Worm (Caenorhabditis elegans) whole organism, young adult: Measurements from ENCODE around the gene mboa-1.
A peak's percentile ranks its signal among the peaks of the same experiment; 100 is the strongest.

Experiments
- B0261.1 ChIP-seq: sonication (generic microtip); optimal IDR thresholded peaks from 2 replicates; lab custom pipeline; 2016; ENCODE audit warnings: mild to moderate bottlenecking, missing genetic modification characterization, moderate library complexity, missing compliant biosample characterization
- C17E4.6 ChIP-seq: fragments of 200-800 bp; sonication (Bioruptor generic); IDR thresholded peaks from 2 replicates; pipeline ENCODE4 v1.3.6; 2022; ENCODE audit warnings: missing genetic modification reagents, missing genetic modification characterization, missing compliant biosample characterization
- D2030.7 ChIP-seq: fragments of 200-800 bp; sonication (Bioruptor generic); IDR thresholded peaks from 2 replicates; pipeline ENCODE4 v1.3.6; 2022; ENCODE audit warnings: missing genetic modification reagents, missing genetic modification characterization, missing compliant biosample characterization
- F39B2.1 ChIP-seq: fragments of 200-800 bp; sonication (Bioruptor generic); IDR thresholded peaks from 2 replicates; pipeline ENCODE4 v1.3.6; 2022; ENCODE audit warnings: missing genetic modification reagents, missing genetic modification characterization, missing compliant biosample characterization
- F49E8.2 ChIP-seq: sonication (generic microtip); optimal IDR thresholded peaks from 3 replicates; lab custom pipeline; 2017; ENCODE audit warnings: missing genetic modification characterization, mild to moderate bottlenecking, missing compliant biosample characterization, antibody characterized with exemption, moderate library complexity; ENCODE audit not compliant: insufficient read depth
- F52B5.7 ChIP-seq: sonication (generic microtip); optimal IDR thresholded peaks from 2 replicates; lab custom pipeline; 2016; ENCODE audit warnings: mild to moderate bottlenecking, missing genetic modification characterization, missing compliant biosample characterization
- F57A8.1 ChIP-seq: fragments of 200-800 bp; sonication (Bioruptor generic); optimal IDR thresholded peaks from 2 replicates; lab custom pipeline; 2018; ENCODE audit warnings: mild to moderate bottlenecking, missing genetic modification characterization, moderate library complexity, missing compliant biosample characterization
- K11D2.4 ChIP-seq: fragments of 200-800 bp; sonication (Bioruptor generic); IDR thresholded peaks from 2 replicates; pipeline ENCODE4 v1.3.6; 2022; ENCODE audit warnings: missing genetic modification reagents, missing genetic modification characterization, missing compliant biosample characterization
- T07F8.4 ChIP-seq: sonication (generic microtip); optimal IDR thresholded peaks from 2 replicates; lab custom pipeline; 2016; ENCODE audit warnings: mild to moderate bottlenecking, missing genetic modification characterization, moderate library complexity, missing compliant biosample characterization
- T26A5.8 ChIP-seq: sonication (generic microtip); optimal IDR thresholded peaks from 2 replicates; lab custom pipeline; 2016; ENCODE audit warnings: missing genetic modification characterization, missing compliant biosample characterization
- Y56A3A.18 ChIP-seq: fragments of 200-800 bp; sonication (Bioruptor generic); IDR thresholded peaks from 2 replicates; pipeline ENCODE4 v1.3.6; 2022; ENCODE audit warnings: missing genetic modification reagents, missing genetic modification characterization, missing compliant biosample characterization
- Y67H2A.10 ChIP-seq: fragments of 200-800 bp; sonication (Bioruptor generic); conservative IDR thresholded peaks from 2 replicates; pipeline ENCODE4 v1.3.6; 2022; ENCODE audit warnings: missing genetic modification reagents, missing genetic modification characterization, missing compliant biosample characterization
- Y95B8A.8 ChIP-seq: fragments of 200-800 bp; sonication (Bioruptor generic); IDR thresholded peaks from 2 replicates; pipeline ENCODE4 v1.3.6; 2022; ENCODE audit warnings: missing genetic modification reagents, missing genetic modification characterization, missing compliant biosample characterization
- akir-1 ChIP-seq: fragments of 200-800 bp; sonication (Bioruptor generic); optimal IDR thresholded peaks from 2 replicates; lab custom pipeline; 2018; ENCODE audit warnings: mild to moderate bottlenecking, missing genetic modification characterization, moderate library complexity, missing compliant biosample characterization
- aptf-3 ChIP-seq: fragments of 200-800 bp; sonication (Bioruptor generic); IDR thresholded peaks from 2 replicates; pipeline ENCODE4 v1.3.6; 2022; ENCODE audit warnings: missing genetic modification characterization, missing compliant biosample characterization
- attf-5 ChIP-seq: fragments of 200-800 bp; sonication (Bioruptor generic); optimal IDR thresholded peaks from 2 replicates; lab custom pipeline; 2018; ENCODE audit warnings: mild to moderate bottlenecking, missing genetic modification characterization, missing compliant biosample characterization
- cebp-1 ChIP-seq, 2 experiments: fragments of 200-800 bp in 1 of 2; sonication (Bioruptor generic) in 1 of 2; sonication (generic microtip) in 1 of 2; IDR thresholded peaks in 1 of 2; optimal IDR thresholded peaks in 1 of 2; 2 replicates each; pipeline versions ENCODE4 v1.3.6 to Lab custom; 2017 to 2022; ENCODE audit warnings: missing compliant biosample characterization in 2 of 2, missing genetic modification characterization in 2 of 2, mild to moderate bottlenecking in 1 of 2, missing genetic modification reagents in 1 of 2, moderate library complexity in 1 of 2
- ceh-91 ChIP-seq: fragments of 200-800 bp; sonication (Bioruptor generic); IDR thresholded peaks from 2 replicates; pipeline ENCODE4 v1.3.6; 2022; ENCODE audit warnings: missing genetic modification reagents, missing genetic modification characterization, missing compliant biosample characterization
- chd-7 ChIP-seq: sonication (generic microtip); optimal IDR thresholded peaks from 2 replicates; lab custom pipeline; 2016; ENCODE audit warnings: mild to moderate bottlenecking, missing genetic modification characterization, moderate library complexity, missing compliant biosample characterization
- dpff-1 ChIP-seq: sonication (generic microtip); optimal IDR thresholded peaks from 2 replicates; lab custom pipeline; 2017; ENCODE audit warnings: mild to moderate bottlenecking, missing genetic modification characterization, missing compliant biosample characterization
- dpl-1 ChIP-seq: fragments of 150-350 bp; optimal IDR thresholded peaks from 2 replicates; lab custom pipeline; 2014; ENCODE audit warnings: missing biosample characterization, missing genetic modification reagents, missing genetic modification characterization
- egrh-3 ChIP-seq: fragments of 200-800 bp; sonication (Bioruptor generic); IDR thresholded peaks from 2 replicates; pipeline ENCODE4 v1.3.6; 2022; ENCODE audit warnings: missing genetic modification reagents, missing genetic modification characterization, missing compliant biosample characterization
- him-1 ChIP-seq: sonication (generic microtip); optimal IDR thresholded peaks from 2 replicates; lab custom pipeline; 2016; ENCODE audit warnings: missing genotype, missing genetic modification reagents, missing genetic modification characterization, missing compliant biosample characterization
- hlh-26 ChIP-seq: fragments of 200-800 bp; sonication (Bioruptor generic); conservative IDR thresholded peaks from 2 replicates; pipeline ENCODE4 v1.3.6; 2022; ENCODE audit warnings: missing genetic modification reagents, missing genetic modification characterization, missing compliant biosample characterization
- lin-54 ChIP-seq: fragments of 200-800 bp; sonication (Bioruptor generic); optimal IDR thresholded peaks from 2 replicates; lab custom pipeline; 2018; ENCODE audit warnings: mild to moderate bottlenecking, missing genetic modification characterization, missing compliant biosample characterization
- lsy-27 ChIP-seq: sonication (generic microtip); optimal IDR thresholded peaks from 2 replicates; lab custom pipeline; 2017; ENCODE audit warnings: missing genetic modification characterization, mild to moderate bottlenecking, missing compliant biosample characterization, antibody characterized with exemption, missing genotype, borderline replicate concordance; ENCODE audit not compliant: insufficient read depth
- madf-6 ChIP-seq: fragments of 200-800 bp; sonication (Bioruptor generic); IDR thresholded peaks from 2 replicates; pipeline ENCODE4 v1.3.6; 2022; ENCODE audit warnings: missing genetic modification reagents, missing genetic modification characterization, missing compliant biosample characterization
- madf-8 ChIP-seq: fragments of 200-800 bp; sonication (Bioruptor generic); conservative IDR thresholded peaks from 2 replicates; pipeline ENCODE4 v1.3.6; 2022; ENCODE audit warnings: missing genetic modification reagents, missing genetic modification characterization, missing compliant biosample characterization
- mcd-1 ChIP-seq: fragments of 200-800 bp; sonication (Bioruptor generic); IDR thresholded peaks from 2 replicates; pipeline ENCODE4 v1.3.6; 2022; ENCODE audit warnings: missing genetic modification reagents, missing genetic modification characterization, missing compliant biosample characterization
- mxl-1 ChIP-seq: sonication (generic microtip); optimal IDR thresholded peaks from 2 replicates; lab custom pipeline; 2016; ENCODE audit warnings: missing genetic modification characterization, missing compliant biosample characterization
- nfyb-1 ChIP-seq: fragments of 200-800 bp; sonication (Bioruptor generic); IDR thresholded peaks from 2 replicates; pipeline ENCODE4 v1.3.6; 2022; ENCODE audit warnings: missing genetic modification reagents, missing genetic modification characterization, missing compliant biosample characterization
- nhr-120 ChIP-seq: fragments of 200-800 bp; sonication (Bioruptor generic); IDR thresholded peaks from 2 replicates; pipeline ENCODE4 v1.3.6; 2022; ENCODE audit warnings: missing genetic modification characterization, missing compliant biosample characterization
- nhr-179 ChIP-seq: sonication (generic microtip); optimal IDR thresholded peaks from 2 replicates; lab custom pipeline; 2016; ENCODE audit warnings: mild to moderate bottlenecking, missing genetic modification characterization, missing compliant biosample characterization
- nhr-90 ChIP-seq: sonication (generic microtip); optimal IDR thresholded peaks from 2 replicates; lab custom pipeline; 2016; ENCODE audit warnings: missing genotype, mild to moderate bottlenecking, missing genetic modification characterization, missing compliant biosample characterization
- pbrm-1 ChIP-seq: fragments of 200-800 bp; sonication (Bioruptor generic); IDR thresholded peaks from 2 replicates; pipeline ENCODE4 v1.3.6; 2022; ENCODE audit warnings: missing genetic modification reagents, missing genetic modification characterization, missing compliant biosample characterization
- pha-4 ChIP-seq: fragments of 150-350 bp; sonication (generic microtip); optimal IDR thresholded peaks from 2 replicates; lab custom pipeline; 2014; ENCODE audit warnings: missing biosample characterization, missing genetic modification reagents, missing genetic modification characterization
- rcor-1 ChIP-seq: fragments of 200-800 bp; sonication (Bioruptor generic); IDR thresholded peaks from 2 replicates; pipeline ENCODE4 v1.3.6; 2022; ENCODE audit warnings: missing genetic modification reagents, missing genetic modification characterization, missing compliant biosample characterization
- repo-1 ChIP-seq: sonication (generic microtip); optimal IDR thresholded peaks from 2 replicates; lab custom pipeline; 2017; ENCODE audit warnings: mild to moderate bottlenecking, missing genetic modification characterization, missing compliant biosample characterization
- sdz-38 ChIP-seq: sonication (generic microtip); optimal IDR thresholded peaks from 2 replicates; lab custom pipeline; 2016; ENCODE audit warnings: missing genotype, missing genetic modification characterization, missing compliant biosample characterization
- sea-2 ChIP-seq: fragments of 200-800 bp; sonication (Bioruptor generic); IDR thresholded peaks from 2 replicates; pipeline ENCODE4 v1.3.6; 2022; ENCODE audit warnings: missing genetic modification characterization, missing compliant biosample characterization
- snpc-1.1 ChIP-seq: sonication (generic microtip); optimal IDR thresholded peaks from 2 replicates; lab custom pipeline; 2017; ENCODE audit warnings: missing genetic modification characterization, mild to moderate bottlenecking, missing compliant biosample characterization, antibody characterized with exemption, moderate library complexity, missing genotype, missing genetic modification reagents; ENCODE audit not compliant: insufficient read depth
- sptf-2 ChIP-seq: fragments of 200-800 bp; sonication (Bioruptor generic); optimal IDR thresholded peaks from 2 replicates; lab custom pipeline; 2018; ENCODE audit warnings: mild to moderate bottlenecking, missing genetic modification characterization, missing compliant biosample characterization
- unc-130 ChIP-seq: sonication (generic microtip); optimal IDR thresholded peaks from 2 replicates; lab custom pipeline; 2016; ENCODE audit warnings: missing genetic modification reagents, missing genetic modification characterization, missing compliant biosample characterization
- xnd-1 ChIP-seq: sonication (generic microtip); optimal IDR thresholded peaks from 2 replicates; lab custom pipeline; 2016; ENCODE audit warnings: missing genotype, missing genetic modification reagents, missing genetic modification characterization, missing compliant biosample characterization
- zfh-2 ChIP-seq: fragments of 200-800 bp; sonication (Bioruptor generic); conservative IDR thresholded peaks from 2 replicates; pipeline ENCODE4 v1.3.6; 2022; ENCODE audit warnings: missing genetic modification reagents, missing genetic modification characterization, missing compliant biosample characterization
- ztf-28 ChIP-seq: fragments of 200-800 bp; sonication (Bioruptor generic); IDR thresholded peaks from 2 replicates; pipeline ENCODE4 v1.3.6; 2022; ENCODE audit warnings: missing genetic modification reagents, missing genetic modification characterization, missing compliant biosample characterization

The mboa-1 gene

DNA sequence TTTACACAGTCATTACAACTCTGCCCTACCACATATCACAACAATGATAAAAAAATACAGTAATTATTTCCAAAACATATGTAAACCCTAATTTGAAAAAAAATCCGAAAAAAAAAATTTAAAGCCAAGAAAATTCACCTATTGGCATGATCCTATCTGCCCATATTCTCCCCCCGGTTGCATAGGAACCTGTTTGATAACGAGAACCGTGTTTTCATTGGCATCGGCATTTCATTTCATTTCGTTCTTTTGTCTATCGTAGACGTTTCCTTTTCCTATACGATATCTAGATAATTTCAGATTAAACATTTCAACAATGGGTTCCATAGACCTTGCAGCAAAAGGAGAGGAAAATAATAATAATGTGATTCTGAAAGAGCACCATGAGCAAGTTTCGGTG is at the start of gene mboa-1:
Gene mboa-1 (plus strand): TSS at position 301 of the 400 bp plus-strand sequence.
- no peak for TF ChIP-seq him-1 (tag; lab: Kevin White, UChicago)
- no peak for TF ChIP-seq madf-6
- TF ChIP-seq F52B5.7 (tag; lab: Kevin White, UChicago), result no peak
- TF ChIP-seq C17E4.6 (GFP tag; lab: Robert Waterston, UW), result no peak
- no peak for TF ChIP-seq sptf-2 (GFP tag; lab: Kevin White, UChicago)

DNA sequence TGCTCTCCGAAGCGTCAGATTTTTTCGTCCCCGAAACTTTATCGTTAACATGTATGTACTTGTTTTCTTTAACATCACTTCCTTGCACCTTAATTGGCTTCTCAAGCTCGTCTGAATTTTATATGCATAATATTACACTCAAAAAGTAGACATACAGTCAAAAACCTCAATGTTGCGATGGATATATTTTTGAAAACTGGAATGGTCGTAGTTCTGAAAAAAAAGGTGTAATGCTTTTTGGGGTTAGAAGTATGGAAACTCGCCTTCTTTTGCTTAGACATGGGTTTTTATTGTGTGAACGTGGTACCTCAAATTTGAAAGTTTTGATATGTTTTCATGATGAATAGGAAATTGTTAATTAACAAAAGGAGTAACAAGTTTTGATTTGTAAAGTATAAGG is 48.0 kb upstream of the mboa-1 start, which contains the start of gene C09G1.2:
Gene C09G1.2 (minus strand): TSS at position 101 of the 400 bp plus-strand sequence.
- no peak for TF ChIP-seq F57A8.1 (GFP tag; lab: Kevin White, UChicago)
- TF ChIP-seq sdz-38, result no peak
- TF ChIP-seq snpc-1.1, result no peak
- TF ChIP-seq lsy-27 (tag; lab: Kevin White, UChicago), result no peak
- no peak for TF ChIP-seq Y67H2A.10 (GFP tag; lab: Robert Waterston, UW)
- no peak for TF ChIP-seq madf-8 (GFP tag; lab: Robert Waterston, UW)
- TF ChIP-seq lin-54 (GFP tag; lab: Kevin White, UChicago), result no peak
- no peak for TF ChIP-seq hlh-26
- TF ChIP-seq egrh-3 (GFP tag; lab: Robert Waterston, UW), result no peak
- no peak for TF ChIP-seq nfyb-1

DNA sequence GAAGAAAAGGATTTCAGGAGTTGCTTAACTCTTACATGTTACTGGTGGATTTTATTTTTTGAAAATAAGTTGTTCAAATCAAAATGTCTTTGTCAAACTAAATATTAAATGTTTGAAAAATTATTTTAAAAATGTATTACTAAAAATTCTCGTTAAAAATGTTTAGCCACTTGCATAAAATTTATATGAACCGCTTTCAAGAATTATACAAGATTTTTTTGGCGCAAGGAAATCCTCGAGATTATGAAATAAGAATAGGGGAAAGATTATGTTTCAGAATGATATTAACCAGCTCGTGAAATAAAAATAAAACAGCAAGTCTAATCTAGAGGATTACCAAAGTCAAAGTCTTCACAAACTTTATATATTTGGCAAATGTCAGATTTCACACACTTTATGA is 47.3 kb upstream of the mboa-1 start:
- no peak for TF ChIP-seq dpff-1 (tag; lab: Kevin White, UChicago)
- no peak for TF ChIP-seq nhr-179 (tag; lab: Kevin White, UChicago)
- TF ChIP-seq madf-6, result no peak
- TF ChIP-seq pbrm-1 (GFP tag; lab: Robert Waterston, UW), result no peak
- TF ChIP-seq Y67H2A.10 (GFP tag; lab: Robert Waterston, UW), result no peak
- TF ChIP-seq zfh-2, result no peak
- TF ChIP-seq nhr-120, result no peak
- peak; percentile 68; the same call in 1 of the 2 replicates for TF ChIP-seq cebp-1 (GFP tag; IDR thresholded peaks at IDR 0.05; lab: Robert Waterston, UW)
- TF ChIP-seq cebp-1 (tag; optimal IDR thresholded peaks at IDR 0.05; lab: Kevin White, UChicago), result no peak
- no peak for TF ChIP-seq akir-1 (GFP tag; lab: Kevin White, UChicago)
- TF ChIP-seq D2030.7 (GFP tag; lab: Robert Waterston, UW), result no peak
- no peak for TF ChIP-seq unc-130 (GFP tag; lab: Kevin White, UChicago)
- TF ChIP-seq F39B2.1, result no peak
- no peak for TF ChIP-seq repo-1 (tag; lab: Kevin White, UChicago)
- TF ChIP-seq attf-5 (GFP tag; lab: Kevin White, UChicago), result no peak
- TF ChIP-seq F49E8.2 (tag; lab: Kevin White, UChicago), result no peak
- TF ChIP-seq mcd-1 (GFP tag; lab: Robert Waterston, UW), result no peak
- TF ChIP-seq K11D2.4 (GFP tag; lab: Robert Waterston, UW), result peak; percentile 73
- TF ChIP-seq nhr-90 (tag; lab: Kevin White, UChicago), result no peak
- no peak for TF ChIP-seq sea-2
- TF ChIP-seq sdz-38, result no peak
- no peak for TF ChIP-seq aptf-3 (GFP tag; lab: Robert Waterston, UW)
- no peak for TF ChIP-seq chd-7 (tag; lab: Kevin White, UChicago)
- TF ChIP-seq B0261.1 (tag; lab: Kevin White, UChicago), result peak; percentile 23
- no peak for TF ChIP-seq T26A5.8 (tag; lab: Kevin White, UChicago)
- TF ChIP-seq ceh-91 (GFP tag; lab: Robert Waterston, UW), result no peak
- TF ChIP-seq rcor-1, result no peak
- no peak for TF ChIP-seq him-1 (tag; lab: Kevin White, UChicago)
- TF ChIP-seq dpl-1 (GFP tag; lab: Kevin White, UChicago), result no peak
- no peak for TF ChIP-seq Y56A3A.18
- TF ChIP-seq pha-4 (tag; lab: Kevin White, UChicago), result no peak
- TF ChIP-seq mxl-1 (tag; lab: Kevin White, UChicago), result no peak
- TF ChIP-seq T07F8.4 (tag; lab: Kevin White, UChicago), result no peak
- no peak for TF ChIP-seq xnd-1
- no peak for TF ChIP-seq ztf-28 (GFP tag; lab: Robert Waterston, UW)
- no peak for TF ChIP-seq Y95B8A.8 (GFP tag; lab: Robert Waterston, UW)
